Worm (Caenorhabditis elegans) whole organism, L4 larva: ENCODE data around the gene F09E5.11.
A peak's percentile ranks its signal among the peaks of the same experiment; 100 is the strongest.

Experiments
- F10B5.3 ChIP-seq: sonication (generic microtip); optimal IDR thresholded peaks from 2 replicates; lab custom pipeline; 2016; ENCODE audit warnings: mild to moderate bottlenecking, missing genetic modification characterization, missing compliant biosample characterization
- F26F4.8 ChIP-seq: fragments of 200-800 bp; sonication (Bioruptor generic); conservative IDR thresholded peaks from 2 replicates; pipeline ENCODE4 v1.3.6; 2022; ENCODE audit warnings: missing genetic modification characterization, missing compliant biosample characterization
- F37D6.2 ChIP-seq: sonication (generic microtip); optimal IDR thresholded peaks from 2 replicates; lab custom pipeline; 2016; ENCODE audit warnings: mild to moderate bottlenecking, missing genetic modification characterization, missing compliant biosample characterization
- F49E8.2 ChIP-seq: sonication (generic microtip); optimal IDR thresholded peaks from 2 replicates; lab custom pipeline; 2016; ENCODE audit warnings: missing compliant biosample characterization, mild to moderate bottlenecking, missing genetic modification characterization, borderline replicate concordance
- R02D3.7 ChIP-seq: fragments of 150-350 bp; sonication (generic microtip); optimal IDR thresholded peaks from 3 replicates; lab custom pipeline; 2014; ENCODE audit warnings: missing biosample characterization, missing genetic modification characterization
- T20F7.1 ChIP-seq: fragments of 200-800 bp; sonication (Bioruptor generic); optimal IDR thresholded peaks from 2 replicates; lab custom pipeline; 2018; ENCODE audit warnings: mild to moderate bottlenecking, missing genetic modification characterization, missing compliant biosample characterization
- Y105C5A.15 ChIP-seq: fragments of 200-800 bp; sonication (Bioruptor generic); IDR thresholded peaks from 2 replicates; pipeline ENCODE4 v1.3.6; 2022; ENCODE audit warnings: missing genetic modification characterization, missing compliant biosample characterization
- Y48G9A.11 ChIP-seq: fragments of 200-800 bp; sonication (Bioruptor generic); IDR thresholded peaks from 2 replicates; pipeline ENCODE4 v1.3.6; 2022; ENCODE audit warnings: missing genetic modification reagents, missing genetic modification characterization, missing compliant biosample characterization
- Y5F2A.4 ChIP-seq: fragments of 200-800 bp; sonication (Bioruptor generic); optimal IDR thresholded peaks from 2 replicates; lab custom pipeline; 2018; ENCODE audit warnings: mild to moderate bottlenecking, missing genetic modification characterization, missing compliant biosample characterization
- Y75B8A.6 ChIP-seq: fragments of 200-800 bp; sonication (Bioruptor generic); IDR thresholded peaks from 2 replicates; pipeline ENCODE4 v1.3.6; 2022; ENCODE audit warnings: missing genetic modification reagents, missing genetic modification characterization, missing compliant biosample characterization
- ZK546.5 ChIP-seq, 2 experiments: sonication (generic microtip); optimal IDR thresholded peaks; 2 replicates each; lab custom pipeline; 2017; ENCODE audit warnings: missing biosample characterization in 2 of 2, missing genetic modification characterization in 2 of 2
- aly-2 ChIP-seq: sonication (generic microtip); optimal IDR thresholded peaks from 2 replicates; lab custom pipeline; 2018; ENCODE audit warnings: missing biosample characterization, missing genetic modification characterization
- ama-1 ChIP-seq: fragments of 150-350 bp; optimal IDR thresholded peaks from 2 replicates; lab custom pipeline; 2014; ENCODE audit warnings: inconsistent platforms, mixed read lengths
- ceh-28 ChIP-seq: fragments of 150-350 bp; optimal IDR thresholded peaks from 2 replicates; lab custom pipeline; 2014; ENCODE audit warnings: missing biosample characterization, missing genetic modification reagents, missing genetic modification characterization
- ceh-82 ChIP-seq: sonication (generic microtip); optimal IDR thresholded peaks from 2 replicates; lab custom pipeline; 2017; ENCODE audit warnings: missing biosample characterization, missing genetic modification characterization
- ces-1 ChIP-seq: fragments of 150-350 bp; sonication (generic microtip); optimal IDR thresholded peaks from 4 replicates; lab custom pipeline; 2014; ENCODE audit warnings: missing biosample characterization, missing genetic modification reagents, missing genetic modification characterization
- cey-2 ChIP-seq: sonication (generic microtip); optimal IDR thresholded peaks from 3 replicates; lab custom pipeline; 2017; ENCODE audit warnings: missing genetic modification characterization, mild to moderate bottlenecking, missing compliant biosample characterization, antibody characterized with exemption, borderline replicate concordance; ENCODE audit not compliant: insufficient read depth
- daf-16 ChIP-seq, 3 experiments: sonication (generic microtip); optimal IDR thresholded peaks; 2 replicates each; lab custom pipeline; 2016 to 2017; ENCODE audit warnings: missing genetic modification characterization in 3 of 3, missing genetic modification reagents in 3 of 3, mild to moderate bottlenecking in 2 of 3, missing compliant biosample characterization in 2 of 3, missing biosample characterization in 1 of 3, moderate library complexity in 1 of 3
- dmd-8 ChIP-seq: fragments of 200-800 bp; sonication (Bioruptor generic); IDR thresholded peaks from 2 replicates; pipeline ENCODE4 v1.3.6; 2022; ENCODE audit warnings: missing genetic modification characterization, missing compliant biosample characterization
- duxl-1 ChIP-seq: sonication (generic microtip); optimal IDR thresholded peaks from 2 replicates; lab custom pipeline; 2016; ENCODE audit warnings: mild to moderate bottlenecking, missing genetic modification characterization, moderate library complexity, missing compliant biosample characterization; ENCODE audit not compliant: poor library complexity
- dve-1 ChIP-seq: sonication (generic microtip); optimal IDR thresholded peaks from 2 replicates; lab custom pipeline; 2017; ENCODE audit warnings: antibody characterized with exemption, mild to moderate bottlenecking, missing genetic modification characterization, missing compliant biosample characterization; ENCODE audit not compliant: insufficient read depth
- fkh-10 ChIP-seq: fragments of 150-350 bp; optimal IDR thresholded peaks from 2 replicates; lab custom pipeline; 2014; ENCODE audit warnings: missing biosample characterization, missing genetic modification reagents, missing genetic modification characterization
- fos-1 ChIP-seq: fragments of 150-350 bp; optimal IDR thresholded peaks from 2 replicates; lab custom pipeline; 2014; ENCODE audit warnings: missing biosample characterization, missing genetic modification characterization
- gei-8 ChIP-seq: fragments of 200-800 bp; sonication (Bioruptor generic); optimal IDR thresholded peaks from 2 replicates; lab custom pipeline; 2018; ENCODE audit warnings: mild to moderate bottlenecking, missing genetic modification characterization, missing compliant biosample characterization
- hif-1 ChIP-seq, 2 experiments: sonication (generic microtip); optimal IDR thresholded peaks; 2 replicates each; lab custom pipeline; 2016 to 2017; ENCODE audit warnings: missing compliant biosample characterization in 2 of 2, missing genetic modification characterization in 2 of 2, missing genetic modification reagents in 2 of 2, missing genotype in 2 of 2, mild to moderate bottlenecking in 1 of 2
- hlh-11 ChIP-seq: fragments of 200-800 bp; sonication (Bioruptor generic); optimal IDR thresholded peaks from 2 replicates; lab custom pipeline; 2018; ENCODE audit warnings: mild to moderate bottlenecking, missing genetic modification characterization, missing compliant biosample characterization
- hmg-1.1 ChIP-seq: fragments of 200-800 bp; sonication (Bioruptor generic); IDR thresholded peaks from 2 replicates; pipeline ENCODE4 v1.3.6; 2022; ENCODE audit warnings: missing genetic modification reagents, missing genetic modification characterization, missing compliant biosample characterization
- lin-15B ChIP-seq: fragments of 150-350 bp; sonication (generic microtip); optimal IDR thresholded peaks from 3 replicates; lab custom pipeline; 2014; ENCODE audit warnings: missing biosample characterization, missing genetic modification characterization
- lin-29 ChIP-seq: fragments of 200-800 bp; sonication (Bioruptor generic); IDR thresholded peaks from 2 replicates; pipeline ENCODE4 v1.3.6; 2022; ENCODE audit warnings: missing genetic modification reagents, missing genetic modification characterization, missing compliant biosample characterization
- lin-38 ChIP-seq: fragments of 200-800 bp; sonication (Bioruptor generic); IDR thresholded peaks from 2 replicates; pipeline ENCODE4 v1.3.6; 2022; ENCODE audit warnings: missing genetic modification reagents, missing genetic modification characterization, missing compliant biosample characterization
- lin-39 ChIP-seq: fragments of 150-350 bp; optimal IDR thresholded peaks from 2 replicates; lab custom pipeline; 2014; ENCODE audit warnings: missing biosample characterization, missing genetic modification reagents, missing genetic modification characterization
- madf-5 ChIP-seq, 2 experiments: fragments of 200-800 bp; sonication (Bioruptor generic); IDR thresholded peaks; 2 replicates each; pipeline ENCODE4 v1.3.6; 2022; ENCODE audit warnings: missing compliant biosample characterization in 2 of 2, missing genetic modification characterization in 2 of 2
- mep-1 ChIP-seq: fragments of 150-350 bp; sonication (generic microtip); optimal IDR thresholded peaks from 3 replicates; lab custom pipeline; 2014; ENCODE audit warnings: missing biosample characterization, missing genetic modification characterization
- mes-2 ChIP-seq: sonication (generic microtip); optimal IDR thresholded peaks from 2 replicates; lab custom pipeline; 2016; ENCODE audit warnings: missing genotype, mild to moderate bottlenecking, missing genetic modification characterization, missing compliant biosample characterization; ENCODE audit not compliant: poor library complexity, severe bottlenecking
- mxl-2 ChIP-seq: fragments of 200-800 bp; sonication (Bioruptor generic); conservative IDR thresholded peaks from 2 replicates; pipeline ENCODE4 v1.3.6; 2022; ENCODE audit warnings: missing genetic modification reagents, missing genetic modification characterization, missing compliant biosample characterization
- mxl-3 ChIP-seq: fragments of 200-800 bp; sonication (Bioruptor generic); optimal IDR thresholded peaks from 2 replicates; lab custom pipeline; 2018; ENCODE audit warnings: mild to moderate bottlenecking, missing genetic modification characterization, missing compliant biosample characterization
- nhr-11 ChIP-seq: fragments of 150-350 bp; optimal IDR thresholded peaks from 2 replicates; lab custom pipeline; 2014; ENCODE audit warnings: missing biosample characterization, missing genetic modification characterization
- nhr-111 ChIP-seq: fragments of 200-800 bp; sonication (Bioruptor generic); optimal IDR thresholded peaks from 2 replicates; lab custom pipeline; 2018; ENCODE audit warnings: mild to moderate bottlenecking, missing genetic modification characterization, missing compliant biosample characterization
- nhr-6 ChIP-seq: fragments of 150-350 bp; optimal IDR thresholded peaks from 2 replicates; lab custom pipeline; 2014; ENCODE audit warnings: missing biosample characterization, missing genetic modification characterization
- nhr-76 ChIP-seq: fragments of 150-350 bp; optimal IDR thresholded peaks from 2 replicates; lab custom pipeline; 2014; ENCODE audit warnings: missing biosample characterization, missing genetic modification characterization
- nhr-77 ChIP-seq: fragments of 150-350 bp; optimal IDR thresholded peaks from 2 replicates; lab custom pipeline; 2014; ENCODE audit warnings: missing biosample characterization, missing genetic modification characterization
- php-3 ChIP-seq: fragments of 200-800 bp; sonication (Bioruptor generic); IDR thresholded peaks from 2 replicates; pipeline ENCODE4 v1.3.6; 2022; ENCODE audit warnings: missing genetic modification reagents, missing genetic modification characterization, missing compliant biosample characterization
- sdz-12 ChIP-seq: fragments of 200-800 bp; sonication (Bioruptor generic); optimal IDR thresholded peaks from 2 replicates; lab custom pipeline; 2018; ENCODE audit warnings: mild to moderate bottlenecking, missing genetic modification characterization, missing compliant biosample characterization
- snpc-4 ChIP-seq: fragments of 150-350 bp; optimal IDR thresholded peaks from 2 replicates; lab custom pipeline; 2014; ENCODE audit warnings: missing biosample characterization, missing genetic modification characterization
- spr-1 ChIP-seq: sonication (generic microtip); optimal IDR thresholded peaks from 2 replicates; lab custom pipeline; 2016; ENCODE audit warnings: mild to moderate bottlenecking, missing genetic modification characterization, missing compliant biosample characterization
- tag-97 ChIP-seq: fragments of 200-800 bp; sonication (Bioruptor generic); IDR thresholded peaks from 2 replicates; pipeline ENCODE4 v1.3.6; 2022; ENCODE audit warnings: missing genetic modification characterization, missing compliant biosample characterization
- unc-39 ChIP-seq: sonication (generic microtip); optimal IDR thresholded peaks from 2 replicates; lab custom pipeline; 2017; ENCODE audit warnings: missing biosample characterization, missing genetic modification characterization
- unc-62 ChIP-seq, 3 experiments: fragments of 150-350 bp in 1 of 3; sonication (generic microtip); optimal IDR thresholded peaks in 2 of 3; peaks in 1 of 3; 1 replicate in 1 of 3; 2 replicates in 2 of 3; lab custom pipeline; 2014 to 2017; ENCODE audit warnings: missing biosample characterization in 3 of 3, missing genetic modification characterization in 3 of 3, missing genetic modification reagents in 3 of 3, missing genotype in 1 of 3
- vab-7 ChIP-seq: fragments of 200-800 bp; sonication (Bioruptor generic); IDR thresholded peaks from 2 replicates; pipeline ENCODE4 v1.3.6; 2022; ENCODE audit warnings: missing genetic modification reagents, missing genetic modification characterization, missing compliant biosample characterization
- zfp-2 ChIP-seq: sonication (generic microtip); optimal IDR thresholded peaks from 2 replicates; lab custom pipeline; 2016; ENCODE audit warnings: mild to moderate bottlenecking, missing genetic modification characterization, missing compliant biosample characterization

F09E5.11 gene

ce11 chrII:5353642-5354041, 4.3 kb downstream of the F09E5.11 start (continued):
- TF ChIP-seq Y5F2A.4: peak; percentile 86
- TF ChIP-seq nhr-76 (tag; lab: Kevin White, UChicago): no peak
- no peak for TF ChIP-seq tag-97 (GFP tag; lab: Robert Waterston, UW)
- peak; percentile 20 for TF ChIP-seq F10B5.3 (tag; lab: Kevin White, UChicago)
- no peak for TF ChIP-seq hmg-1.1 (GFP tag; lab: Robert Waterston, UW)
- TF ChIP-seq lin-38: peak; percentile 81
- TF ChIP-seq unc-39 (tag; lab: Kevin White, UChicago): no peak
- TF ChIP-seq mes-2 (tag; lab: Kevin White, UChicago): peak; percentile 71
- peak; percentile 85 for TF ChIP-seq gei-8
- peak; percentile 87 to 97 for TF ChIP-seq madf-5 (GFP tag; IDR thresholded peaks at IDR 0.05; lab: Robert Waterston, UW)
- no peak for TF ChIP-seq lin-39
- TF ChIP-seq R02D3.7 (tag; lab: Kevin White, UChicago): no peak
- TF ChIP-seq fos-1 (tag; lab: Kevin White, UChicago): no peak
- peak; percentile 91 for TF ChIP-seq nhr-111 (GFP tag; lab: Kevin White, UChicago)
- no peak for TF ChIP-seq ces-1 (GFP tag; lab: Kevin White, UChicago)
- peak; percentile 36 to 80 for TF ChIP-seq daf-16 (GFP tag; optimal IDR thresholded peaks at IDR 0.05; lab: Kevin White, UChicago)
- peak; percentile 18 for TF ChIP-seq daf-16 (tag; optimal IDR thresholded peaks at IDR 0.05; lab: Kevin White, UChicago)
- TF ChIP-seq hif-1 (tag; optimal IDR thresholded peaks at IDR 0.05; lab: Kevin White, UChicago): peak in 1 of 2 experiments; percentile 62
- peak; percentile 93 for TF ChIP-seq Y75B8A.6 (GFP tag; lab: Robert Waterston, UW)
- no peak for TF ChIP-seq fkh-10 (GFP tag; lab: Kevin White, UChicago)
- TF ChIP-seq lin-29 (GFP tag; lab: Robert Waterston, UW): peak; percentile 65; the same call in 1 of the 2 replicates
- TF ChIP-seq ama-1 (lab: Kevin White, UChicago): no peak
- TF ChIP-seq Y48G9A.11 (GFP tag; lab: Robert Waterston, UW): peak; percentile 60; the same call in 1 of the 2 replicates
- TF ChIP-seq vab-7: peak; percentile 84
- TF ChIP-seq cey-2 (tag; lab: Kevin White, UChicago): no peak
- TF ChIP-seq lin-15B (tag; lab: Kevin White, UChicago): no peak
- TF ChIP-seq mxl-2: no peak
- TF ChIP-seq nhr-11 (tag; lab: Kevin White, UChicago): no peak
- TF ChIP-seq ceh-82: no peak
- no peak for TF ChIP-seq T20F7.1 (GFP tag; lab: Kevin White, UChicago)
- no peak for TF ChIP-seq unc-62 (GFP tag; optimal IDR thresholded peaks at IDR 0.05 in 1 of 2; lab: Kevin White, UChicago)
- TF ChIP-seq unc-62 (tag; optimal IDR thresholded peaks at IDR 0.05; lab: Kevin White, UChicago): no peak
- no peak for TF ChIP-seq mep-1 (tag; lab: Kevin White, UChicago)
- no peak for TF ChIP-seq aly-2 (tag; lab: Kevin White, UChicago)
- TF ChIP-seq dmd-8 (GFP tag; lab: Robert Waterston, UW): peak; percentile 97
- TF ChIP-seq Y105C5A.15 (GFP tag; lab: Robert Waterston, UW): peak; percentile 97
- peak; percentile 68; the same call in 1 of the 2 replicates for TF ChIP-seq php-3 (GFP tag; lab: Robert Waterston, UW)
- TF ChIP-seq F37D6.2 (tag; lab: Kevin White, UChicago): no peak
- no peak for TF ChIP-seq mxl-3 (GFP tag; lab: Kevin White, UChicago)
- TF ChIP-seq zfp-2 (tag; lab: Kevin White, UChicago): no peak
- peak; percentile 24 for TF ChIP-seq F49E8.2
- TF ChIP-seq hlh-11 (tag; lab: Kevin White, UChicago): peak; percentile 7
- no peak for TF ChIP-seq nhr-77
- TF ChIP-seq duxl-1 (tag; lab: Kevin White, UChicago): peak; percentile 61
- peak; percentile 54 for TF ChIP-seq spr-1 (tag; lab: Kevin White, UChicago)
- TF ChIP-seq ceh-28 (tag; lab: Kevin White, UChicago): no peak
- TF ChIP-seq nhr-6: no peak
- TF ChIP-seq snpc-4 (tag; lab: Kevin White, UChicago): no peak
- TF ChIP-seq ZK546.5 (tag; optimal IDR thresholded peaks at IDR 0.05; lab: Kevin White, UChicago): no peak
- peak; percentile 44 for TF ChIP-seq dve-1 (tag; lab: Kevin White, UChicago)
- TF ChIP-seq F26F4.8 (GFP tag; lab: Robert Waterston, UW): peak; percentile 89
- peak; percentile 65 for TF ChIP-seq sdz-12 (GFP tag; lab: Kevin White, UChicago)
